Worm (Caenorhabditis elegans) whole organism, L1 larva: ENCODE results near the gene R08D7.4.

Experiments
- blmp-1 ChIP-seq: fragments of 150-350 bp; optimal IDR thresholded peaks from 2 replicates; lab custom pipeline; 2014; ENCODE audit warnings: missing biosample characterization, missing genetic modification characterization
- elt-2 ChIP-seq: sonication (generic microtip); optimal IDR thresholded peaks from 2 replicates; lab custom pipeline; 2016; ENCODE audit warnings: missing genetic modification characterization, mild to moderate bottlenecking, inconsistent platforms, missing compliant biosample characterization, missing genetic modification reagents
- jun-1 ChIP-seq: fragments of 150-350 bp; optimal IDR thresholded peaks from 2 replicates; lab custom pipeline; 2014; ENCODE audit warnings: missing biosample characterization, missing genetic modification reagents, missing genetic modification characterization
- lin-13 ChIP-seq: fragments of 150-350 bp; optimal IDR thresholded peaks from 2 replicates; lab custom pipeline; 2014; ENCODE audit warnings: missing biosample characterization, missing genetic modification reagents, missing genetic modification characterization
- lin-15B ChIP-seq: fragments of 150-350 bp; sonication (generic microtip); optimal IDR thresholded peaks from 3 replicates; lab custom pipeline; 2014; ENCODE audit warnings: missing biosample characterization, missing genetic modification characterization
- lin-39 ChIP-seq: fragments of 150-350 bp; optimal IDR thresholded peaks from 2 replicates; lab custom pipeline; 2014; ENCODE audit warnings: missing biosample characterization, missing genetic modification reagents, missing genetic modification characterization
- nhr-12 ChIP-seq: sonication (generic microtip); optimal IDR thresholded peaks from 2 replicates; lab custom pipeline; 2017; ENCODE audit warnings: missing biosample characterization, missing genetic modification characterization
- nhr-20 ChIP-seq: sonication (generic microtip); optimal IDR thresholded peaks from 2 replicates; lab custom pipeline; 2016; ENCODE audit warnings: mild to moderate bottlenecking, missing genetic modification characterization, missing compliant biosample characterization
- nhr-28 ChIP-seq: fragments of 150-350 bp; optimal IDR thresholded peaks from 2 replicates; lab custom pipeline; 2014; ENCODE audit warnings: missing biosample characterization, missing genetic modification characterization
- unc-62 ChIP-seq: fragments of 150-350 bp; optimal IDR thresholded peaks from 2 replicates; lab custom pipeline; 2014; ENCODE audit warnings: missing biosample characterization, missing genetic modification reagents, missing genetic modification characterization
- xbp-1 ChIP-seq: sonication (generic microtip); optimal IDR thresholded peaks from 2 replicates; lab custom pipeline; 2016; ENCODE audit warnings: missing genetic modification characterization, missing compliant biosample characterization

DNA sequence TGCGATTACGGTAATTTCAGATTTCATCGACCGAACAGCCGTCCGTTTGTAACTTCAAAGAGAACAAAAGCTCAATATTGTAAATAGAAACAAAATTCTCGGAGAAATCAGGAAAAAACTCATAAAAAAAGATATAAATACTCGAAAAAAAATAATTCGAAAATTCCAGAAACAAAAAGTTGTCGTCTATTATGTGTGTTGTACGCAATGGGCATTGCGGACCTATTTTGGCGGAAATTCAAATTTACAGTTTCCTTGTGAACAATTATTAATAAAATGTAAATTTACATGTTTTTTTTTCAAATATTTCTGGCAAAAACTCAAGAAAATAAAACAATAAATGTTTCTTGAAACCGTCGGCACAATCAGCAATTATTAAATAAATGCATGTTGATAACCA, 13.8 kb downstream of the R08D7.4 start:
- TF ChIP-seq nhr-28 (tag; lab: Kevin White, UChicago) (no peak), elt-2 (tag; lab: Kevin White, UChicago) (no peak), xbp-1 (no peak), unc-62 (GFP tag; lab: Kevin White, UChicago) (no peak), nhr-12 (tag; lab: Kevin White, UChicago) (no peak), lin-13 (GFP tag; lab: Kevin White, UChicago) (no peak), jun-1 (tag; lab: Kevin White, UChicago) (no peak), nhr-20 (tag; lab: Kevin White, UChicago) (no peak), blmp-1 (tag; lab: Kevin White, UChicago) (no peak), lin-39 (no peak), lin-15B (tag; lab: Kevin White, UChicago) (no peak)
